Worm (Caenorhabditis elegans) whole organism, L3 larva: ENCODE data around the gene F44E7.4.

Experiments used
- R02D3.7 ChIP-seq: fragments of 150-350 bp; optimal IDR thresholded peaks from 2 replicates; lab custom pipeline; 2014; ENCODE audit warnings: missing biosample characterization, missing genetic modification characterization
- ZK546.5 ChIP-seq: sonication (generic microtip); optimal IDR thresholded peaks from 2 replicates; lab custom pipeline; 2017; ENCODE audit warnings: missing biosample characterization, missing genetic modification characterization
- ceh-16 ChIP-seq: sonication (generic microtip); optimal IDR thresholded peaks from 2 replicates; lab custom pipeline; 2017; ENCODE audit warnings: missing biosample characterization, missing genetic modification characterization
- ceh-28 ChIP-seq: fragments of 150-350 bp; optimal IDR thresholded peaks from 2 replicates; lab custom pipeline; 2014; ENCODE audit warnings: missing biosample characterization, missing genetic modification reagents, missing genetic modification characterization
- ceh-82 ChIP-seq: fragments of 150-350 bp; optimal IDR thresholded peaks from 2 replicates; lab custom pipeline; 2014; ENCODE audit warnings: missing biosample characterization, missing genetic modification characterization
- ceh-9 ChIP-seq: sonication (generic microtip); optimal IDR thresholded peaks from 2 replicates; lab custom pipeline; 2018; ENCODE audit warnings: missing biosample characterization, missing genetic modification characterization
- daf-12 ChIP-seq: fragments of 150-350 bp; optimal IDR thresholded peaks from 2 replicates; lab custom pipeline; 2014; ENCODE audit warnings: missing biosample characterization, missing genetic modification reagents, missing genetic modification characterization
- elt-1 ChIP-seq: fragments of 150-350 bp; optimal IDR thresholded peaks from 2 replicates; lab custom pipeline; 2014; ENCODE audit warnings: missing biosample characterization, missing genetic modification characterization
- elt-2 ChIP-seq: sonication (generic microtip); optimal IDR thresholded peaks from 2 replicates; lab custom pipeline; 2016; ENCODE audit warnings: missing genetic modification reagents, mild to moderate bottlenecking, missing genetic modification characterization, missing compliant biosample characterization
- elt-3 ChIP-seq, 3 experiments: fragments of 150-350 bp in 1 of 3; sonication (generic microtip) in 2 of 3; optimal IDR thresholded peaks; 2 replicates in 2 of 3; 4 replicates in 1 of 3; lab custom pipeline; 2014 to 2017; ENCODE audit warnings: missing biosample characterization in 3 of 3, missing genetic modification characterization in 3 of 3
- fkh-2 ChIP-seq: fragments of 150-350 bp; optimal IDR thresholded peaks from 2 replicates; lab custom pipeline; 2014; ENCODE audit warnings: missing biosample characterization, missing genetic modification reagents, missing genetic modification characterization
- fos-1 ChIP-seq: fragments of 150-350 bp; optimal IDR thresholded peaks from 2 replicates; lab custom pipeline; 2014; ENCODE audit warnings: missing biosample characterization, missing genetic modification characterization
- jun-1 ChIP-seq: fragments of 150-350 bp; optimal IDR thresholded peaks from 2 replicates; lab custom pipeline; 2014; ENCODE audit warnings: missing biosample characterization, missing genetic modification reagents, missing genetic modification characterization
- lin-15B ChIP-seq: fragments of 150-350 bp; optimal IDR thresholded peaks from 2 replicates; lab custom pipeline; 2014; ENCODE audit warnings: missing biosample characterization, missing genetic modification characterization
- mdl-1 ChIP-seq: fragments of 150-350 bp; optimal IDR thresholded peaks from 2 replicates; lab custom pipeline; 2014; ENCODE audit warnings: missing biosample characterization, missing genetic modification characterization
- nhr-23 ChIP-seq: fragments of 150-350 bp; optimal IDR thresholded peaks from 2 replicates; lab custom pipeline; 2014; ENCODE audit warnings: missing biosample characterization, missing genetic modification reagents, missing genetic modification characterization
- nhr-237 ChIP-seq: fragments of 150-350 bp; optimal IDR thresholded peaks from 2 replicates; lab custom pipeline; 2014; ENCODE audit warnings: missing biosample characterization, missing genetic modification characterization
- nhr-25 ChIP-seq: sonication (generic microtip); optimal IDR thresholded peaks from 2 replicates; lab custom pipeline; 2017; ENCODE audit warnings: missing biosample characterization, missing genetic modification characterization
- nhr-28 ChIP-seq: fragments of 150-350 bp; optimal IDR thresholded peaks from 2 replicates; lab custom pipeline; 2014; ENCODE audit warnings: missing biosample characterization, missing genetic modification characterization
- nhr-43 ChIP-seq: sonication (generic microtip); optimal IDR thresholded peaks from 2 replicates; lab custom pipeline; 2016; ENCODE audit warnings: mild to moderate bottlenecking, missing genetic modification characterization, missing compliant biosample characterization; ENCODE audit not compliant: poor library complexity, severe bottlenecking
- nhr-67 ChIP-seq: fragments of 150-350 bp; optimal IDR thresholded peaks from 2 replicates; lab custom pipeline; 2014; ENCODE audit warnings: missing biosample characterization, missing genetic modification characterization
- nhr-77 ChIP-seq: fragments of 150-350 bp; optimal IDR thresholded peaks from 2 replicates; lab custom pipeline; 2014; ENCODE audit warnings: missing biosample characterization, missing genetic modification characterization
- pha-4 ChIP-seq: fragments of 150-350 bp; optimal IDR thresholded peaks from 2 replicates; lab custom pipeline; 2014; ENCODE audit warnings: missing biosample characterization, missing genetic modification reagents, missing genetic modification characterization
- pqm-1 ChIP-seq: fragments of 150-350 bp; optimal IDR thresholded peaks from 2 replicates; lab custom pipeline; 2017; ENCODE audit warnings: missing biosample characterization, missing genetic modification characterization, inconsistent platforms
- skn-1 ChIP-seq: fragments of 150-350 bp; optimal IDR thresholded peaks from 2 replicates; lab custom pipeline; 2014; ENCODE audit warnings: missing biosample characterization, missing genetic modification characterization
- snpc-4 ChIP-seq: fragments of 150-350 bp; optimal IDR thresholded peaks from 2 replicates; lab custom pipeline; 2014; ENCODE audit warnings: missing biosample characterization, missing genetic modification characterization
- unc-62 ChIP-seq: fragments of 150-350 bp; sonication (generic microtip); optimal IDR thresholded peaks from 4 replicates; lab custom pipeline; 2014; ENCODE audit warnings: missing biosample characterization, missing genetic modification reagents, missing genetic modification characterization
- ztf-11 ChIP-seq: fragments of 150-350 bp; optimal IDR thresholded peaks from 2 replicates; lab custom pipeline; 2014; ENCODE audit warnings: missing biosample characterization, missing genetic modification characterization
- ztf-4 ChIP-seq: fragments of 150-350 bp; optimal IDR thresholded peaks from 2 replicates; lab custom pipeline; 2014; ENCODE audit warnings: missing biosample characterization, missing genetic modification characterization

F44E7.4 gene

DNA sequence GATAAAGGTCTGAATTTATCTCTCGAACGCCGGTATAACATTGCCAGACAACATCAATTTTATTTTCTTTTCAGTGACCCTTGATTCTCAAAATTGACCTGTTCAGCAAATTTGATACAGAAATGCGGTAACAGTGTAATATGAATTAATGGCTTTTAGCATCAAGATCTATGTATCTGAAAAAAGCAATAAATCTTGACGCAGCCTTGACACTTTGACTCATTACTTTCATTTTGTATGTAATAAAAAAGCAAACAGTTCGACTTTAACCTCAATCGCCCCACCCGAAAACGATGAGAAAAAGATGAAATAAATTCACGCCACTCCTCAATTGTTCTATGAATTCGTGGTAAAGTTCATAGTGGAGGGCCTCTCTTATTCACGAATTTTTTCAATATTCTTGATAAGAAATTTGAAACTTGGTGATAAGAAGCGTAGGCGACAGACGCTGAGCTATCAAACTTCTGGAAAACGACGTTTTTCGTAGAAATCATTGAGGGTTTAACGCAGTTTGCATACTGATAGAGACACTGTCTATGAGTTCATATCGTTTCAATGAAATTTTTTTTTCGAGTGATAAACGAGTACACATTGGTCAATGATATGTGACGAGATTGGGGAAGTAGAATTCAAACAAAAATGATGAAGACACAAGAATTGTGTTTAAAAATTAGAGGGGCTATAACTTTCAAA, 44.8 kb upstream of the F44E7.4 start:
- TF ChIP-seq daf-12 (tag; lab: Kevin White, UChicago), result no peak
- TF ChIP-seq nhr-23 (tag; lab: Kevin White, UChicago), result peak; percentile 67
- peak; percentile 73 for TF ChIP-seq nhr-25 (tag; lab: Kevin White, UChicago)
- peak; percentile 92 for TF ChIP-seq elt-2 (tag; lab: Kevin White, UChicago)
- no peak for TF ChIP-seq unc-62
- peak; percentile 89 for TF ChIP-seq pqm-1
- peak; percentile 28 for TF ChIP-seq ceh-28 (tag; lab: Kevin White, UChicago)
- TF ChIP-seq, all 47 proteins: peak for 5

DNA sequence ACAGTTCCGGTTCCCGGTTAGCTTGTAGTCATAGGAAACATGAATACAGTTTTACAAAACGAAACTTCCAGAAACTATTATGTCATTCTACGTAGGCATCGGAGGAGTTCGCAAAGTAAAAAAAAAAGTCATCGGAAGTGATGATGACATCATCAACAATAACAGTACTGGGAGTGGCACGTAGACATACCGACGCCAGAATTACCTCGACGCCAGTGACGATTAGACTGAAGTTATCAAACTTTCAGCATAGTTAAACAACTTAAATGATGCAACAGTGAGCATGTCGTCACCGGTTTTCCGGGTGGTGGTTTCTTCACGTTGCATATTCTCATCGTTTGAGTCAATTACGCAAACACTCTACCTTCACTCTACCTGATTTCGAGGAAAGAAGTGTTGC, 43.6 kb upstream of the F44E7.4 start:
- TF ChIP-seq skn-1 (tag; lab: Kevin White, UChicago) (no peak), ceh-82 (tag; lab: Kevin White, UChicago) (no peak)

DNA sequence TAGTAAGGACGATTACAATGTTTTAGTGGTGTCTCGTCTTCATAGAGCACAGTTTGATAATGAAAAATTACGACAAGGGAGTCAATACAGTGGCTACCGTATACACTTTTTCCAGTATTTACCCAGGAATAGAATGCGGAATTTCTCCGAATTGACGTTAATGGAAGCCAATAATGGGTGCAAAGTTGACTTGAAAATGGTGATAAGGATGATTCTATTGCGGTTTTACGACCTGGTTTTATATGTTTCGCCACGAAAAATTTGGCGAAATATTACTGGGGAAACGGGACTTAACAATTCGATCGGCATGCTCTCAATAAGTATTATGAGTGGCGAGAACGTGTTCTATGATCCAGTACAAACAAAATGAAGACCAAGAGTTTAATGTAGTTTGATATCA, 43.1 kb upstream of the F44E7.4 start:
- TF ChIP-seq pqm-1 (peak; percentile 58), elt-2 (tag; lab: Kevin White, UChicago) (peak; percentile 75), nhr-25 (tag; lab: Kevin White, UChicago) (no peak)

DNA sequence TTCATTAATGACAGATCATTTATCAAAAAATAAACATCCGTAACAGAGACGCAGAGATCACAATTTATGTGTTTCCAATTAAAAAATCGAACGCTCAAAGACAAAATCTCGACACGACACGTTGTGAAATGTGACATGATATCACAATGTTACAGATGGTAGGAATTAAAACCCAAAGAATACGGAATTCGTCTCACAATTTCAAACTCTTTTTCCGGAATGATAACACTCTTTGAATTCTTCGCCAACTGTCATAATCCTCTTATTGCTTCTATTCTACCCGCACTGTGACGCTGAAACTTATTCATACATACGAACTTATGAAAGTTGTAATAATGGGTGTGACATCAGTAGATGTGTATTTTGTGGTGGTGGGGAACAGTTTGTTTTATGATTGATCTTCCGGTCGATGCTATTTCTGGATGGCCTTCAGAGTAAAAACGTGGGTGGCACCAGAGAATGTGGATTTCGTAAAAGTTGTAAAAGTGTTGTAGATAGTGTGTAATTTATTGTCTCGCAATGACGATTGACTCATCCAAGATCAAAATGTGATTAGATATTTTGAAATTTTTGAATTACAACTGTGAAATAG, 39.8 kb upstream of the F44E7.4 start:
- peak; percentile 81 for TF ChIP-seq elt-2 (tag; lab: Kevin White, UChicago)
- TF ChIP-seq pqm-1, result no peak

DNA sequence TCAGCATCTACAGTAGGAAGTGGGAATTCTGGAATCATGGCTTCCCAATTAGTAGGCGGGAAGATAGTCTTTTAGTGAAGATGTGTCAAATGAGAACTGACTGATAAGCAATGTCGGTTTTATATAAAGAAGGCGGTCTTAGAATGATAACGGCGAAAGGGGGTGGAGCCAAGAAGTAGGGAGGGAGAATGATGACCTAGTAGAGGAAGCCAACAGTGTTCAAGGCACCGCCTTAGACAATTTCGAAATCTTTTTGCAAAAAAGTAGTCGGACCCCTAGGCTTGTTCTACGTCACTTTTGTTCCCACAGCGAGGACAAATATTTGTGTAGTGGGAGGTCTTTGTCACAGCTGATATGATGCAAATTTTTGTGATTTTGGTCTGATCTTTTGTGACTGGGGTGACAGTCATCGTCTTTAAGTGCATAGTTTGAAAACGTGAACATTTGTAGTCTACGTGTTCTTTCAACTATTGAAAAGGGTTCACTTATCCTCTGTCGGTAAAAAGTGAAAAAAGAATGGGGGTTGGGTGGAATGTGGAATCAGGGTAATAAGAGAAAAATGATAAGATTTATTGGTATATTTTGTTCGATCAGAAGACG, 36.4 kb upstream of the F44E7.4 start, which contains the start of gene ZC250.4:
ZC250.4 (minus strand) TSS at position 78 of the 600 bp plus-strand sequence.
- peak; percentile 82 for TF ChIP-seq elt-2 (tag; lab: Kevin White, UChicago)
- no peak for TF ChIP-seq ceh-28 (tag; lab: Kevin White, UChicago)

DNA sequence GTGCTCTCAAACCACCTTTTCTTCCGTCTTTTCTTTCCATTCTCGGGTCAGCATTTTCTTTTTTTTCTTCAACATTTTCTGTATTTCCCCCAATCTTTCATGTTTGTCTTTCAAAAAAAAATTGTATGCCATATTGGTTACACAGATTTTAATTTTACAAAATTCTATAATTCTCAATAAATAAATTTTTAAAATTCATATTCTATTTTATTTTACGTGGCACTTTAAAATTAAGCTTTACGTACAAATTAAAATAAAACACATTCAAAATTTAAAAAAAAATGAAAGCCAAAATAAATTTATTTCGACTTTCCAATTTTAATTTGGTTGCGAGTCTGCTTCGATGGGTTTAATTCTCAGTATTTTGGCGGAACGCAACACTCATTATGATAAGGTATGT, 28.7 kb upstream of the F44E7.4 start, which contains the start of gene ZC250.5:
ZC250.5 (plus strand) TSS at position 301 of the 400 bp plus-strand sequence.
- TF ChIP-seq nhr-43 (tag; lab: Kevin White, UChicago), result no peak

DNA sequence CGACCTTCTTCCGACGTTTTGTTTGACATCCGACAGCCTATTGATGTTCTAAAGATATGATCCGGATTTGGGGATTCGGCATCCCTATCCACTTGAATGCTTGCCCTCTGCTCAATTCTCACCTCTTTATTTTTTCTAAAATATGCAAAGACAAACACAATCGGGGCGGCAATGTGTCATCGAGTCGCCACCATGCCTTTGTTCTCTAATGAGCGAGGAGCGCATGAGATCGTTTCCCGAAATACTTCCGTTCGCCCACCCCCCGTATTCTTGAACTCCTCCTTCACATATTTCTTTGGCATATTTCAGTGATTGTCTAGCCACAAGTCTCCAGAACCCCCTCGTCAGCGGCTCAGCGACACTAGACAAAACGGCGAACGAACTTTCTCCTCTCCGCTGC, 22.6 kb upstream of the F44E7.4 start, which contains the start of gene cyn-17:
cyn-17 (plus strand) TSS at position 301 of the 400 bp plus-strand sequence.
- TF ChIP-seq ztf-11 (tag; lab: Kevin White, UChicago) (no peak), ZK546.5 (tag; lab: Kevin White, UChicago) (no peak), ceh-9 (no peak), nhr-67 (no peak), nhr-25 (tag; lab: Kevin White, UChicago) (no peak), fos-1 (tag; lab: Kevin White, UChicago) (no peak), nhr-237 (no peak), mdl-1 (tag; lab: Kevin White, UChicago) (no peak), lin-15B (tag; lab: Kevin White, UChicago) (no peak), elt-3 (tag; optimal IDR thresholded peaks at IDR 0.05; lab: Kevin White, UChicago) (no peak), elt-1 (no peak), fkh-2 (tag; lab: Kevin White, UChicago) (no peak), nhr-77 (tag; lab: Kevin White, UChicago) (no peak), skn-1 (tag; lab: Kevin White, UChicago) (no peak), pha-4 (tag; lab: Kevin White, UChicago) (no peak)

DNA sequence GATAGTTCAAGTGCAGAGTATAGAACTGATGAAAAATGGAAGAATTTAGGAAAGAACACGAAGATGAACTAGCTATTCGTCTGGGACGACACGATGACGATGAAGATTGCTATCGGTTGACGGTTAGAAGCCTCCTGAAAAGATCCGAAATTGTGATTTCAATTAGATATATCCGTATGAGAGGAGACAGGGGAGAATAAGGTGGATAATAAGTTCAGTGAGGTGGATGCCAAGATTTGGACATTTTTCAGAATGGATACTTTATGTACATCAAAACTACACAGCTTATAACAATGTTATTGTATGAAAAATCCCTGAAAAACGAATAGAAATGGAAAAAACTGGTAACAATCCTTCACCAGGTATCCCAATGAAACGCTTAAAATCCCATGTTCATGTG, 21.4 kb upstream of the F44E7.4 start, which contains the start of gene nstp-3:
nstp-3 (minus strand) TSS at position 101 of the 400 bp plus-strand sequence.
- TF ChIP-seq R02D3.7 (tag; lab: Kevin White, UChicago) (no peak), skn-1 (tag; lab: Kevin White, UChicago) (no peak), snpc-4 (tag; lab: Kevin White, UChicago) (no peak), nhr-43 (tag; lab: Kevin White, UChicago) (no peak), ceh-16 (tag; lab: Kevin White, UChicago) (no peak), jun-1 (no peak), daf-12 (tag; lab: Kevin White, UChicago) (no peak), nhr-77 (tag; lab: Kevin White, UChicago) (no peak), elt-2 (tag; lab: Kevin White, UChicago) (no peak), ceh-28 (tag; lab: Kevin White, UChicago) (no peak), pqm-1 (no peak), fkh-2 (tag; lab: Kevin White, UChicago) (no peak), elt-3 (tag; optimal IDR thresholded peaks at IDR 0.05; lab: Kevin White, UChicago) (no peak), nhr-28 (tag; lab: Kevin White, UChicago) (no peak), ztf-4 (tag; lab: Kevin White, UChicago) (no peak), pha-4 (tag; lab: Kevin White, UChicago) (no peak)
